Fruit fly (Drosophila melanogaster) whole organism, pupa: ENCODE data around the gene CG34039.

Source experiments
- CG14655 ChIP-seq: fragments of 200-800 bp; sonication (Bioruptor generic); optimal IDR thresholded peaks from 3 replicates; lab custom pipeline; 2017; ENCODE audit warnings: mild to moderate bottlenecking, missing biosample characterization, missing genetic modification reagents, missing genetic modification characterization
- CG32121 ChIP-seq: fragments of 200-800 bp; sonication (Bioruptor generic); IDR thresholded peaks from 2 replicates; pipeline ENCODE4 v1.3.6; 2022; ENCODE audit warnings: missing biosample characterization, missing genetic modification characterization
- EcR ChIP-seq: fragments of 200-800 bp; sonication (Bioruptor generic); optimal IDR thresholded peaks from 3 replicates; lab custom pipeline; 2019; ENCODE audit warnings: missing biosample characterization, missing genetic modification characterization, mild to moderate bottlenecking, moderate library complexity, missing genetic modification reagents
- Pif1B ChIP-seq: fragments of 200-800 bp; sonication (Bioruptor generic); optimal IDR thresholded peaks from 3 replicates; lab custom pipeline; 2016; ENCODE audit warnings: missing biosample characterization, missing genetic modification characterization

- TF ChIP-seq EcR (GFP tag; lab: Kevin White, UChicago) (no peak), Pif1B (GFP tag; lab: Kevin White, UChicago) (no peak), CG32121 (GFP tag; lab: Robert Waterston, UW) (no peak), CG14655 (GFP tag; lab: Kevin White, UChicago) (no peak)
Observed at dm6 chr3L:14567140-14567539, 7.3 kb downstream of the CG34039 start, which contains the start of gene CG42758.
